Worm (Caenorhabditis elegans) whole organism, L4/young adult: ENCODE measurements around the gene imp-3.

Source experiments
- W03F9.2 ChIP-seq: fragments of 150-350 bp; optimal IDR thresholded peaks from 2 replicates; lab custom pipeline; 2014; ENCODE audit warnings: missing biosample characterization, missing genetic modification characterization
- dao-5 ChIP-seq: sonication (generic microtip); optimal IDR thresholded peaks from 2 replicates; lab custom pipeline; 2016; ENCODE audit warnings: missing genotype, missing genetic modification characterization, moderate library complexity, missing compliant biosample characterization
- him-1 ChIP-seq: sonication (generic microtip); optimal IDR thresholded peaks from 2 replicates; lab custom pipeline; 2016; ENCODE audit warnings: missing genotype, missing genetic modification reagents, missing genetic modification characterization, missing compliant biosample characterization

The imp-3 gene

ce11 chrIV:7789521-7789949 lies at the start of gene imp-3:
TSS of gene imp-3 (minus strand) at chrIV:7789613.
- TF ChIP-seq dao-5 (no peak), W03F9.2 (no peak), him-1 (tag; lab: Kevin White, UChicago) (no peak)

DNA sequence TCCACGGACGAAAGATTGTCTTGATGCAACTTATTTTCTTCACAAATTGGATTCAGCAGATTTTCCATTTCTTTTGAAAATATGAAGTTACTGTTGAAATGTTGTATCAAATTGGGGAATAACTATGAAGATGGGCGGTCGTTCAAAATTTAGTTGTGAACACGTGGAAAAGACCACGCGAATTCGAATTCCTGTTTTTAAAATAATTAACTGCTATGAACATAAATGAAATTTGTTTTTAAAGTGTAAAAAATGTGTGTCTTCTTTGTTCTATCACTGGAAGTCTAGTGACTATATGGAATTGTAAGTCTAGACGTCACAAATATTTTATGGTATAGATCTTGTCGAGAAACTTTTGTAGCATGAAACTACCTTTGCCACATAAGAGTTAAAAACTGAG lies 49.0 kb upstream of the imp-3 start, which contains the start of gene C06A6.7:
Gene C06A6.7 (minus strand): TSS at position 101 of the 400 bp plus-strand sequence.
- no peak for TF ChIP-seq W03F9.2
- TF ChIP-seq him-1 (tag; lab: Kevin White, UChicago), result no peak
- no peak for TF ChIP-seq dao-5

DNA sequence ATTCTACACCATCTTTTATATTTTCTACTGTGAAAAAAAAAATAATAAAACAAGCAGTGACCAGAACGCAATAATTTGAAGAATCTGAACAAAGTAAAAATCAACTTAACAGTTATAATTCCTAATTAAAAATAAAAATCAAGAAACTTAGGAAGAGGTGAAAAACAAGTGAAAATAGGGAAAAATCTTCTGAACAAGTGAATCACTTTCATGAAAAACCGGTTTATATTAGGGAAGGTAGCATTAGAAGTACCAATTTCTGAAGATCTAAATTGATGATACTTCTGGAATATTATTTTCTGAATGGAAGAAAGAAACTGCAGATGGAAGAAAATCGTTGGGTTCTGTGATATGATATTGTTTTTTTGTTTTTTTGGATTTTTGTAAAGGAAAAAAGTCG lies 47.1 kb upstream of the imp-3 start:
- TF ChIP-seq dao-5 (no peak), him-1 (tag; lab: Kevin White, UChicago) (no peak), W03F9.2 (no peak)

ce11 chrIV:7836030-7836429 lies 46.6 kb upstream of the imp-3 start:
- TF ChIP-seq W03F9.2 (no peak), him-1 (tag; lab: Kevin White, UChicago) (no peak), dao-5 (no peak)

DNA sequence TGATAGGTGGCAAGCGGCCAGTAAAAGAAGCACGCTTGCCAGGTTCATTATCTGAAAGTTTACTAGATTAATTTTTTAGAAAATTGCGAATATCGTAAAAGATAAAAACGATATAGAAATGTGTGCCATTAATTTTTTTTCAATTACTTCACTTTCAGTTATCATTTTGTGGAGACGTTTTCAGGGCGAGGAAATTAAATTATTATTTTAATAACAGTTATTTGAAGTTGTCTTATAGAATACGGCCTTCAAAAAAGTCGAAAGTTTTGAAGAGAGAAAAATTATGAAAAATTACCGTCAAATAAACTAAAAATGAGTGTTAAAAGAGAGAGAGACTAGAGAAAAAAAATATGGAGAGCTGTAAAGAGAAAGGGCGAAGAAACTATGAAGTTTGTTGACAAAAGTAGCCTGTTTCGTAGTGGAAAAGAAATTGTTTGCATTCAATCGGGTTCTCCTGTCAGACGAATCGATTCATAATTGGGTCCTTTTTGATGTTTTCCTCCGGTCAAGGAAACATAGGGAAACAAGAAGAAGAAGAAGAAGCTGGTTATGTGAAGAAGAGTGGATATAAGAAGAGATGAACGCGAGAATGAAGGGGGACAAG lies 45.3 kb upstream of the imp-3 start, which contains the start of gene erp-44.2:
Gene erp-44.2 (minus strand): TSS at position 51 of the 604 bp plus-strand sequence.
- TF ChIP-seq dao-5, result no peak
- no peak for TF ChIP-seq him-1 (tag; lab: Kevin White, UChicago)
- TF ChIP-seq W03F9.2, result no peak

DNA sequence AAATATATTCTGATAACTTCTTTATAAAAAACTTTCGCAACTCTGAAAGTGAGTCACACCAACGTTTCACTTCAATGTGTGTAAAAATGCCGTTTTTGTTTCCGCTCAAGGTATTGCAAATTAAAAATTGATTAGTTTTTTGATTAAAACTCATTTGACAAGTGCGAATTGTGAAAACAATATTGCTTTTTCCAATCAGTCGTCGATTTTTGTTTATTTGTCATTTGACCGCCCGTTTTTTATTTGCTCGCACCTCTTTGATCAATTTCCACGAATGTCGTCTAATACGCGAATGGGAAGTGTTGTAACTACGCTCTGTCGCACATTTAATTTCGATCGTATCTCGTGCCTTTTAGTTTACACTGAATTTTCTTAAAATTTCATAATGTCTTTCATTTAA lies 40.7 kb upstream of the imp-3 start, which contains the start of gene mvb-12:
Gene mvb-12 (plus strand): TSS at position 375 of the 400 bp plus-strand sequence.
- TF ChIP-seq W03F9.2 (no peak), dao-5 (no peak), him-1 (tag; lab: Kevin White, UChicago) (no peak)

DNA sequence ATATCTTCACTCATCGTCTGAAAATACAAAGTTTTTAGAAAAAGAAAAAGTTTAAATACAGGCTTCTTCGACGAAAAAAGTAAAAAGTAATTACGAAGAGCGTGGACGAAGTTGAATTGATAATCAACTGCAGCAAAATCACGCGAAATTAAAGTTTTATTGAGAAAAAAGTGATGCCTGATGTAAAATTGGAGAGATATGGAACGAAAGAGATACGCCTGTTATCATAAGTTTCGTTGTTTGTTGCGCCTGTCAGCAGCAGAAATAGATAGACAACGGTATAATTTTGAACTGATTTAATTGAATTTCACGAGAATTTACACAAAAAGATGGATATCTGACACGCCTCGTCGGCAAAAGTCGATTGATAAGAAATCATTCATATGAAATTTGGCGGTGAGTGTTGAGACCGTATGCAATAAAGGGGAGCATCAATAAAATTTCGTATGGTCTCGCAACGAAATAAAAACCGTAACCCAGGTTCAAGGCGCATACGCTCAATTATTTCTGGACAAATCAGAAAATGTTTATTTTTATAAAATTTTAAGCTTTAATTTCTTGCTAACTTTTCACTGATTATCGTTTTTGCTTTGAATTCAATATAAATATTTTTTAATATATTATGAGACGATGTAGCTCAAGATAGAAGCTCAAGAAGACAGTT lies 40.0 kb upstream of the imp-3 start, which contains the start of gene C06A6.4:
Gene C06A6.4 (minus strand): TSS at position 24 of the 664 bp plus-strand sequence.
- TF ChIP-seq W03F9.2 (peak; percentile 61), him-1 (tag; lab: Kevin White, UChicago) (no peak)

DNA sequence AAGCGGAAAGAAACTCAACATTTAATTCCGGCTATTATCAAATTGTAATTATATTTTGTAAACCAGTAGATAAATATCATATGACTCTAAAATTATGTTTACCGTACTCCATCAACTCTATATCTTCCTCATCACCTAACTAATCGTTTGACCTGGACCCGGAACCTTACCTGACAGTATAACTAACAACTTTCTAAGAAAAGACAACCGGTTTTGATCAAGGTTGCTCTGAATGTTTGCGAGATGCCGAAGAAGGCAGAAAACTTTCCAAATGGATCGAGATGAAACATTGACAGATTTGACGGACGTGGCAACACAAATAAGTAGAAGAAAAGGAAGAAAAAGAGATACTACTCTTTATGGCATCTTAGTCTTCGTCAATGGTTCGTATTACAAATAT lies 35.2 kb upstream of the imp-3 start:
- TF ChIP-seq him-1 (tag; lab: Kevin White, UChicago) (no peak), dao-5 (no peak), W03F9.2 (no peak)

ce11 chrIV:7822524-7822923 lies 33.1 kb upstream of the imp-3 start, which contains the start of gene T14A8.2:
TSS of gene T14A8.2 (minus strand) at chrIV:7822624.
- TF ChIP-seq dao-5 (no peak), him-1 (tag; lab: Kevin White, UChicago) (no peak), W03F9.2 (no peak)

DNA sequence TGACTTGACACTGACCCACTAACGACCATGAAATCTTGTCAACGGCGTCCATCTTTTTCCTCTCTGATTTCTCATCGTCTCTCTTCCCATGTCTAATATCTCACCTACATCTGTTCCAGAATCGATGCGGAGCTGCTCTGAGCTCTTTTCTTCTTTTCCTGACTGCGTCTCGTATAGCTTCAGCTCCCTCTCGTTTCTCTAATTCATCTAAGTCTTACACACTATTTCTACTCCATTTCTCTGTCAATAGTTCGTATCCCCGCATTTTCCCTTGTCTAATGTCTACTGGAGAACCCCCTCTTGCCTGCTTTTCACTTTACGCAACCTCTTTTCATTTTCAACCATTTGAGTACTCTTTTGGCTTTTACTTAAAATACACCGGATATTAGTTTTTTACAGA lies 28.4 kb upstream of the imp-3 start, which contains the start of gene ric-3:
Gene ric-3 (plus strand): TSS at position 400 of the 400 bp plus-strand sequence.
- TF ChIP-seq W03F9.2 (no peak), him-1 (tag; lab: Kevin White, UChicago) (no peak), dao-5 (no peak)

DNA sequence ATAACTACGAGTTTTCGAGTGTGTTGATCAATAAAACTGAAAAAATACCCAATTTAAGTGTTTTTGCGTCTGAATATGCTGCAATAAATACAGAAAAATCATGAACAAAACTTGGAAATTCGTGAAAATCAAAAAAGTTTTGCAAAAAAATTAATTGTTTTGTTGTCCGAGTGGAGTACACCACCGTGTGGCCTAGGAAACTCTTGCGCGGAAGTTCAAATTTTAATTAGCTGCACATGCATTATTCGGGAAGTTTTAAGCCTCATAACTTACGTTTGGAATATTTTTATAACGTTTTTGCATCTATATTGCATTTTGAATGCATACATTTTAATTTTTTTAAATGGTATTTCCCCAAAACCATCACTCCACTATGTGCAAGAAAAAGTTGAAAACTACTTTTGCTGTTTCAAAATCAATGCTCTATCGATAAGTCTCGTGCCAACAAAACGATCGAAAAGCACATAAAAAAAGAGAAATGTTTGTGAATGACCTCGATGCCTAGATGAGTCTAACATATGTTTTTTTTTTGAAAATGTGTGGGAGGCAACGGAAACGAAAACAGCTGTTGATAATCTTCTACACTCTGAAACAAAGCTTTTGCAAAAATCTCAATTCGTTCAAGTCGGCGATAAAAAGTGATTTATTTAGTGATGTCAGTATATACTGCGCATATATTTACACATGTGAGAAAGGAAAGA lies 27.1 kb upstream of the imp-3 start:
- TF ChIP-seq W03F9.2 (peak; percentile 21), dao-5 (no peak), him-1 (tag; lab: Kevin White, UChicago) (no peak)

- TF ChIP-seq him-1 (tag; lab: Kevin White, UChicago) (no peak), dao-5 (no peak), W03F9.2 (no peak)
Measured at ce11 chrIV:7815683-7816183, 26.3 kb upstream of the imp-3 start, which contains the start of gene cdgs-1. TSS of gene cdgs-1 (minus strand) at chrIV:7815733.

ce11 chrIV:7812709-7813108 lies 23.3 kb upstream of the imp-3 start, which contains the start of gene zgpa-1:
TSS of gene zgpa-1 (minus strand) at chrIV:7812809.
- TF ChIP-seq him-1 (tag; lab: Kevin White, UChicago) (no peak), dao-5 (no peak), W03F9.2 (no peak)

- no peak for TF ChIP-seq him-1 (tag; lab: Kevin White, UChicago)
- TF ChIP-seq W03F9.2, result no peak
- no peak for TF ChIP-seq dao-5
Measured at ce11 chrIV:7808583-7808982, 19.2 kb upstream of the imp-3 start, which contains the start of gene C33H5.1. TSS of gene C33H5.1 (plus strand) at chrIV:7808912.
